Fruit fly (Drosophila melanogaster) S2 (cell line): ENCODE measurements around the gene Cln7.

Experiments used
- CG8478 ChIP-seq: fragments of >200 bp; optimal IDR thresholded peaks from 2 replicates; lab custom pipeline; 2018
- CTCF ChIP-seq, 2 experiments: fragments of >200 bp; optimal IDR thresholded peaks; 2 replicates each; lab custom pipeline; 2018

Gene Cln7

DNA sequence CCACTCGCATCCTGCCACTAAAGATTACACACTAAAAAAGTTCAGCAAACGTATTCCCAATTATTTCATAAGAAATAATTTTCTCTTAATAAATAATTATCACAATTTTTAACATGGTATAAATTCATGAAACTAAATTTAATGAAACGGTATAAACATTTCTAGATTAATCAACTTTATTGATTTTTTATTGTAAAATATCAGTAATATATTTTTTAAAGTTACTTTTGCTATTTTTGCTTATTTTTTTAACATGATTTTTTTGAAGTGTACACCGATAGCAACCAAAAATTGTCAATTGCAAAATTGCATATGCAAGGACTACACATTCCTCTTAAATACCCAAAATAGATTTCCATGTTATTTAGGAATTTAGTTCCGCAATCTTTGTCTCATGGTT lies 30.9 kb downstream of the Cln7 start:
- TF ChIP-seq CG8478 (no peak), CTCF (optimal IDR thresholded peaks at IDR 0.05; lab: Kevin White, UChicago) (no peak)

DNA sequence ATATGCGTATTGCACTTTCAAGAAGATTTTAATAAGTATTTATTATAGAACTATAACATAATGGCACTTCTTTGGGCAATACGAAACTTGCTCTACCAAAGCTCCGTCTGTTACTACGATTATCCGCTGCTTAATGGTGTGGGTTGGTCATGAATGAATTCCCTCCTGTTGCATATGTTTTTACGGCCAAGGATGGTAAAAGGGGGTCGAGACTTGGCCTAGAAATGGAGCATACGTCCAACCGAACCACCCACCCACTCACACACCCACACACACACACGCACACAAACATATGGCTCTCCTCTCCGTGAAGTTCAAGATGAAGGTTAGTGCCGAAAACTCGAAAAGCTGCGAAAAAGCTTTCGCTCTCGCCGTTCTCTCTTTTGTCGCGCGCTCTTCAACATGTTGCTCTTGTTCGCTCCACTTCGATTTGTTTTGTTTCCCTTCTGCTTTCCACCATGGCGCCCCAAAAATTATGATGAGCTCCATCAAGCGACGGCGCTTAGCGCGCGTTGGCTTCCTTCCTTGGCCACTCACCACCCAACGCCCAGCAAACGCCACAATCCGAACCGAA lies 31.3 kb downstream of the Cln7 start:
- TF ChIP-seq CG8478 (no peak), CTCF (optimal IDR thresholded peaks at IDR 0.05; lab: Kevin White, UChicago) (no peak)

DNA sequence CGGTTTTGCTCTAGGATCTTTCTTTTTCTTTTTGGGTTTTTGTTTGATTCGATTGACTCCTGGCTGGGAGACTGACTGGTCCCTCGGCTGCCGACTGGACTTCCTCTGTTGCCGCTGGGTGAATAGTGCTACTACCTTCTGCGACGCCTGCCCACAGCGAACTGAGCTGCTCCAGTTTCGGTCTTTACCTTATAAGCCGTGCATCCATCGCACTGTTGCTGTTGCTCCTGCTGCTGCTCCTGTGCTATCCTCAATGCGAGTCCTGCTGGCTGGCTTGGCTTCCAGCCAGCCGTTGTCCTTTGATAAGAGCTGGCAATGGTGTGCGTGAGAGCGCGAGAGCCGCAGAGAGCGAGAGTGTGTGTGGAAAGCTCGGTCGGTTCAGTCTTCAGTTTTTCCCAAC lies 32.2 kb downstream of the Cln7 start, which contains the start of gene unc-13-4A:
Gene unc-13-4A (minus strand): TSS at position 143 of the 400 bp plus-strand sequence.
- no peak for TF ChIP-seq CTCF (optimal IDR thresholded peaks at IDR 0.05; lab: Kevin White, UChicago)
- no peak for TF ChIP-seq CG8478

DNA sequence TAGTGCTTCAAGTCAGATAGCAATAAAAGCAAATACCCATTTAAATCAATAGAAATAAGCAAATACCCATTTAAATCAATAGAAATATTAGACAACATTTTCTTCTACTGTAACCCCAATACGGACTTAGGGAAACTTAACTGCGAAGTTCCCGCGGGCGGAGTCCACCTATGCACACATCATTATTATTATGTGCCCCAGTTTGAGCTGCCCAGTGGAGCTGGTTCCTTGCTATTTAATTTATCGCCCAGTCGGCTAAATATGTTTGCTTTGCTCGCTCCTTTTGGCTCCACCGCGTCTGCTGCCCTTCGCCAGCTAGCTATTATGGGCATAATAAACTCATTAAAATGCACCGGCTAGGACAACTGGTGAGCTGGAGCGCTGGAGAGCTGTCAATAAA lies 44.3 kb downstream of the Cln7 start:
- TF ChIP-seq CTCF (optimal IDR thresholded peaks at IDR 0.05; lab: Kevin White, UChicago), result no peak
- no peak for TF ChIP-seq CG8478
